Fruit fly (Drosophila melanogaster): ENCODE measurements around the gene CG15044.

dm6 chrX:18534393-18534792, 42.6 kb upstream of the CG15044 start:
- TF ChIP-seq CrebA (GFP tag; optimal IDR thresholded peaks at IDR 0.05; ENCODE audit: borderline replicate concordance): no peak
- TF ChIP-seq HLH106 (tag; optimal IDR thresholded peaks at IDR 0.05): no peak
- TF ChIP-seq h (GFP tag; optimal IDR thresholded peaks at IDR 0.05): no peak
- TF ChIP-seq Myc (optimal IDR thresholded peaks at IDR 0.05): no peak
- no peak for TF ChIP-seq OdsH (GFP tag; optimal IDR thresholded peaks at IDR 0.05)
- no peak for TF ChIP-seq Rel (GFP tag; optimal IDR thresholded peaks at IDR 0.05)
- no peak for TF ChIP-seq Rel (tag; optimal IDR thresholded peaks at IDR 0.05)
- TF ChIP-seq rgr (GFP tag; optimal IDR thresholded peaks at IDR 0.05): no peak
- TF ChIP-seq Hr83 (GFP tag; optimal IDR thresholded peaks at IDR 0.05; ENCODE audit: poor library complexity, severe bottlenecking): no peak
- TF ChIP-seq usp (GFP tag; optimal IDR thresholded peaks at IDR 0.05): no peak
- no peak for TF ChIP-seq Hr78 (GFP tag; optimal IDR thresholded peaks at IDR 0.05)
- no peak for TF ChIP-seq Jra (GFP tag; optimal IDR thresholded peaks at IDR 0.05)
- TF ChIP-seq br (GFP tag; optimal IDR thresholded peaks at IDR 0.05): no peak
- no peak for TF ChIP-seq Dfd (GFP tag; optimal IDR thresholded peaks at IDR 0.05)

Measured in whole organism, wandering third instar larva.